Fruit fly (Drosophila melanogaster) S2 (cell line): Measurements from ENCODE around the gene CG11349.

Experiments used
- CG8478 ChIP-seq: fragments of >200 bp; optimal IDR thresholded peaks from 2 replicates; lab custom pipeline; 2018
- CTCF ChIP-seq, 2 experiments: fragments of >200 bp; optimal IDR thresholded peaks; 2 replicates each; lab custom pipeline; 2018

- TF ChIP-seq CG8478 (lab: Kevin White, UChicago), result no peak
- no peak for TF ChIP-seq CTCF (optimal IDR thresholded peaks at IDR 0.05; lab: Kevin White, UChicago)
Measured at dm6 chr3L:4471449-4471848, 1.4 kb upstream of the CG11349 start, which contains the start of gene CG32248.
